Worm (Caenorhabditis elegans) whole organism, L4 larva: ENCODE results near the gene R05G6.5.
A peak's percentile ranks its signal among the peaks of the same experiment; 100 is the strongest.

ENCODE experiments used
- D1046.2 ChIP-seq: fragments of 200-800 bp; sonication (Bioruptor generic); IDR thresholded peaks from 2 replicates; pipeline ENCODE4 v1.3.6; 2022; ENCODE audit warnings: missing genetic modification characterization, missing compliant biosample characterization
- F10B5.3 ChIP-seq: sonication (generic microtip); optimal IDR thresholded peaks from 2 replicates; lab custom pipeline; 2016; ENCODE audit warnings: mild to moderate bottlenecking, missing genetic modification characterization, missing compliant biosample characterization
- F49E8.2 ChIP-seq: sonication (generic microtip); optimal IDR thresholded peaks from 2 replicates; lab custom pipeline; 2016; ENCODE audit warnings: missing compliant biosample characterization, mild to moderate bottlenecking, missing genetic modification characterization, borderline replicate concordance
- R02D3.7 ChIP-seq: fragments of 150-350 bp; sonication (generic microtip); optimal IDR thresholded peaks from 3 replicates; lab custom pipeline; 2014; ENCODE audit warnings: missing biosample characterization, missing genetic modification characterization
- T26A8.4 ChIP-seq: fragments of 200-800 bp; sonication (Bioruptor generic); IDR thresholded peaks from 2 replicates; pipeline ENCODE4 v1.3.6; 2022; ENCODE audit warnings: missing genetic modification characterization, missing compliant biosample characterization
- Y105C5A.15 ChIP-seq: fragments of 200-800 bp; sonication (Bioruptor generic); IDR thresholded peaks from 2 replicates; pipeline ENCODE4 v1.3.6; 2022; ENCODE audit warnings: missing genetic modification characterization, missing compliant biosample characterization
- Y48G9A.11 ChIP-seq: fragments of 200-800 bp; sonication (Bioruptor generic); IDR thresholded peaks from 2 replicates; pipeline ENCODE4 v1.3.6; 2022; ENCODE audit warnings: missing genetic modification reagents, missing genetic modification characterization, missing compliant biosample characterization
- Y5F2A.4 ChIP-seq: fragments of 200-800 bp; sonication (Bioruptor generic); optimal IDR thresholded peaks from 2 replicates; lab custom pipeline; 2018; ENCODE audit warnings: mild to moderate bottlenecking, missing genetic modification characterization, missing compliant biosample characterization
- Y75B8A.6 ChIP-seq: fragments of 200-800 bp; sonication (Bioruptor generic); IDR thresholded peaks from 2 replicates; pipeline ENCODE4 v1.3.6; 2022; ENCODE audit warnings: missing genetic modification reagents, missing genetic modification characterization, missing compliant biosample characterization
- ZK337.2 ChIP-seq: fragments of 200-800 bp; sonication (Bioruptor generic); IDR thresholded peaks from 2 replicates; pipeline ENCODE4 v1.3.6; 2022; ENCODE audit warnings: missing genetic modification reagents, missing genetic modification characterization, missing compliant biosample characterization
- ZK546.5 ChIP-seq, 2 experiments: sonication (generic microtip); optimal IDR thresholded peaks; 2 replicates each; lab custom pipeline; 2017; ENCODE audit warnings: missing biosample characterization in 2 of 2, missing genetic modification characterization in 2 of 2
- aha-1 ChIP-seq: fragments of 150-350 bp; peaks from one replicate; lab custom pipeline; 2014; ENCODE audit warnings: missing biosample characterization, missing genetic modification characterization
- ama-1 ChIP-seq: fragments of 150-350 bp; optimal IDR thresholded peaks from 2 replicates; lab custom pipeline; 2014; ENCODE audit warnings: inconsistent platforms, mixed read lengths
- attf-4 ChIP-seq: sonication (generic microtip); optimal IDR thresholded peaks from 3 replicates; lab custom pipeline; 2017; ENCODE audit warnings: missing biosample characterization, missing genetic modification characterization
- ceh-28 ChIP-seq: fragments of 150-350 bp; optimal IDR thresholded peaks from 2 replicates; lab custom pipeline; 2014; ENCODE audit warnings: missing biosample characterization, missing genetic modification reagents, missing genetic modification characterization
- ceh-32 ChIP-seq: sonication (generic microtip); optimal IDR thresholded peaks from 2 replicates; lab custom pipeline; 2016; ENCODE audit warnings: mild to moderate bottlenecking, missing genetic modification characterization, missing compliant biosample characterization; ENCODE audit not compliant: poor library complexity
- daf-16 ChIP-seq, 3 experiments: sonication (generic microtip); optimal IDR thresholded peaks; 2 replicates each; lab custom pipeline; 2016 to 2017; ENCODE audit warnings: missing genetic modification characterization in 3 of 3, missing genetic modification reagents in 3 of 3, mild to moderate bottlenecking in 2 of 3, missing compliant biosample characterization in 2 of 3, missing biosample characterization in 1 of 3, moderate library complexity in 1 of 3
- daf-19 ChIP-seq: fragments of 200-800 bp; sonication (Bioruptor generic); conservative IDR thresholded peaks from 2 replicates; pipeline ENCODE4 v1.3.6; 2022; ENCODE audit warnings: missing genetic modification characterization, missing compliant biosample characterization
- dpl-1 ChIP-seq: fragments of 150-350 bp; optimal IDR thresholded peaks from 2 replicates; lab custom pipeline; 2014; ENCODE audit warnings: missing biosample characterization, missing genetic modification reagents, missing genetic modification characterization
- dve-1 ChIP-seq: sonication (generic microtip); optimal IDR thresholded peaks from 2 replicates; lab custom pipeline; 2017; ENCODE audit warnings: antibody characterized with exemption, mild to moderate bottlenecking, missing genetic modification characterization, missing compliant biosample characterization; ENCODE audit not compliant: insufficient read depth
- fos-1 ChIP-seq: fragments of 150-350 bp; optimal IDR thresholded peaks from 2 replicates; lab custom pipeline; 2014; ENCODE audit warnings: missing biosample characterization, missing genetic modification characterization
- hif-1 ChIP-seq, 2 experiments: sonication (generic microtip); optimal IDR thresholded peaks; 2 replicates each; lab custom pipeline; 2016 to 2017; ENCODE audit warnings: missing compliant biosample characterization in 2 of 2, missing genetic modification characterization in 2 of 2, missing genetic modification reagents in 2 of 2, missing genotype in 2 of 2, mild to moderate bottlenecking in 1 of 2
- hlh-30 ChIP-seq: sonication (generic microtip); optimal IDR thresholded peaks from 2 replicates; lab custom pipeline; 2017; ENCODE audit warnings: antibody characterized with exemption, mild to moderate bottlenecking, missing genetic modification characterization, missing compliant biosample characterization; ENCODE audit not compliant: insufficient read depth
- jun-1 ChIP-seq: fragments of 150-350 bp; optimal IDR thresholded peaks from 2 replicates; lab custom pipeline; 2014; ENCODE audit warnings: missing biosample characterization, missing genetic modification reagents, missing genetic modification characterization
- lim-7 ChIP-seq: fragments of 200-800 bp; sonication (Bioruptor generic); IDR thresholded peaks from 2 replicates; pipeline ENCODE4 v1.3.6; 2022; ENCODE audit warnings: missing genetic modification characterization, missing compliant biosample characterization
- lin-29 ChIP-seq: fragments of 200-800 bp; sonication (Bioruptor generic); IDR thresholded peaks from 2 replicates; pipeline ENCODE4 v1.3.6; 2022; ENCODE audit warnings: missing genetic modification reagents, missing genetic modification characterization, missing compliant biosample characterization
- lin-38 ChIP-seq: fragments of 200-800 bp; sonication (Bioruptor generic); IDR thresholded peaks from 2 replicates; pipeline ENCODE4 v1.3.6; 2022; ENCODE audit warnings: missing genetic modification reagents, missing genetic modification characterization, missing compliant biosample characterization
- madf-5 ChIP-seq, 2 experiments: fragments of 200-800 bp; sonication (Bioruptor generic); IDR thresholded peaks; 2 replicates each; pipeline ENCODE4 v1.3.6; 2022; ENCODE audit warnings: missing compliant biosample characterization in 2 of 2, missing genetic modification characterization in 2 of 2
- mdt-29 ChIP-seq: fragments of 200-800 bp; sonication (Bioruptor generic); IDR thresholded peaks from 2 replicates; pipeline ENCODE4 v1.3.6; 2022; ENCODE audit warnings: missing genetic modification reagents, missing genetic modification characterization, missing compliant biosample characterization
- mep-1 ChIP-seq: fragments of 150-350 bp; sonication (generic microtip); optimal IDR thresholded peaks from 3 replicates; lab custom pipeline; 2014; ENCODE audit warnings: missing biosample characterization, missing genetic modification characterization
- mxl-3 ChIP-seq: fragments of 200-800 bp; sonication (Bioruptor generic); optimal IDR thresholded peaks from 2 replicates; lab custom pipeline; 2018; ENCODE audit warnings: mild to moderate bottlenecking, missing genetic modification characterization, missing compliant biosample characterization
- nhr-111 ChIP-seq: fragments of 200-800 bp; sonication (Bioruptor generic); optimal IDR thresholded peaks from 2 replicates; lab custom pipeline; 2018; ENCODE audit warnings: mild to moderate bottlenecking, missing genetic modification characterization, missing compliant biosample characterization
- nhr-237 ChIP-seq: sonication (generic microtip); optimal IDR thresholded peaks from 2 replicates; lab custom pipeline; 2017; ENCODE audit warnings: missing biosample characterization, missing genetic modification characterization
- nhr-28 ChIP-seq: fragments of 150-350 bp; optimal IDR thresholded peaks from 2 replicates; lab custom pipeline; 2014; ENCODE audit warnings: missing biosample characterization, missing genetic modification characterization
- nhr-41 ChIP-seq: fragments of 200-800 bp; sonication (Bioruptor generic); IDR thresholded peaks from 2 replicates; pipeline ENCODE4 v1.3.6; 2022; ENCODE audit warnings: missing genetic modification reagents, missing genetic modification characterization, missing compliant biosample characterization
- nhr-48 ChIP-seq: sonication (generic microtip); optimal IDR thresholded peaks from 2 replicates; lab custom pipeline; 2016; ENCODE audit warnings: mild to moderate bottlenecking, missing genetic modification characterization, missing compliant biosample characterization
- php-3 ChIP-seq: fragments of 200-800 bp; sonication (Bioruptor generic); IDR thresholded peaks from 2 replicates; pipeline ENCODE4 v1.3.6; 2022; ENCODE audit warnings: missing genetic modification reagents, missing genetic modification characterization, missing compliant biosample characterization
- pqm-1 ChIP-seq: sonication (generic microtip); optimal IDR thresholded peaks from 2 replicates; lab custom pipeline; 2017; ENCODE audit warnings: missing biosample characterization, missing genetic modification characterization
- rbr-2 ChIP-seq: sonication (generic microtip); optimal IDR thresholded peaks from 2 replicates; lab custom pipeline; 2016; ENCODE audit warnings: missing genotype, missing genetic modification characterization, missing compliant biosample characterization
- skn-1 ChIP-seq: fragments of 150-350 bp; optimal IDR thresholded peaks from 2 replicates; lab custom pipeline; 2014; ENCODE audit warnings: missing biosample characterization, missing genetic modification characterization
- snpc-4 ChIP-seq: fragments of 150-350 bp; optimal IDR thresholded peaks from 2 replicates; lab custom pipeline; 2014; ENCODE audit warnings: missing biosample characterization, missing genetic modification characterization
- tag-97 ChIP-seq: fragments of 200-800 bp; sonication (Bioruptor generic); IDR thresholded peaks from 2 replicates; pipeline ENCODE4 v1.3.6; 2022; ENCODE audit warnings: missing genetic modification characterization, missing compliant biosample characterization
- unc-39 ChIP-seq: sonication (generic microtip); optimal IDR thresholded peaks from 2 replicates; lab custom pipeline; 2017; ENCODE audit warnings: missing biosample characterization, missing genetic modification characterization
- unc-62 ChIP-seq, 3 experiments: fragments of 150-350 bp in 1 of 3; sonication (generic microtip); optimal IDR thresholded peaks in 2 of 3; peaks in 1 of 3; 1 replicate in 1 of 3; 2 replicates in 2 of 3; lab custom pipeline; 2014 to 2017; ENCODE audit warnings: missing biosample characterization in 3 of 3, missing genetic modification characterization in 3 of 3, missing genetic modification reagents in 3 of 3, missing genotype in 1 of 3
- zfp-2 ChIP-seq: sonication (generic microtip); optimal IDR thresholded peaks from 2 replicates; lab custom pipeline; 2016; ENCODE audit warnings: mild to moderate bottlenecking, missing genetic modification characterization, missing compliant biosample characterization
- zfp-3 ChIP-seq: fragments of 200-800 bp; sonication (Bioruptor generic); conservative IDR thresholded peaks from 2 replicates; pipeline ENCODE4 v1.3.6; 2022; ENCODE audit warnings: missing genetic modification reagents, missing genetic modification characterization, missing compliant biosample characterization
- zip-2 ChIP-seq: fragments of 150-350 bp; optimal IDR thresholded peaks from 2 replicates; lab custom pipeline; 2014; ENCODE audit warnings: missing biosample characterization, missing genetic modification characterization
- ztf-11 ChIP-seq: fragments of 150-350 bp; optimal IDR thresholded peaks from 2 replicates; lab custom pipeline; 2014; ENCODE audit warnings: missing biosample characterization, missing genetic modification characterization

Gene R05G6.5

DNA sequence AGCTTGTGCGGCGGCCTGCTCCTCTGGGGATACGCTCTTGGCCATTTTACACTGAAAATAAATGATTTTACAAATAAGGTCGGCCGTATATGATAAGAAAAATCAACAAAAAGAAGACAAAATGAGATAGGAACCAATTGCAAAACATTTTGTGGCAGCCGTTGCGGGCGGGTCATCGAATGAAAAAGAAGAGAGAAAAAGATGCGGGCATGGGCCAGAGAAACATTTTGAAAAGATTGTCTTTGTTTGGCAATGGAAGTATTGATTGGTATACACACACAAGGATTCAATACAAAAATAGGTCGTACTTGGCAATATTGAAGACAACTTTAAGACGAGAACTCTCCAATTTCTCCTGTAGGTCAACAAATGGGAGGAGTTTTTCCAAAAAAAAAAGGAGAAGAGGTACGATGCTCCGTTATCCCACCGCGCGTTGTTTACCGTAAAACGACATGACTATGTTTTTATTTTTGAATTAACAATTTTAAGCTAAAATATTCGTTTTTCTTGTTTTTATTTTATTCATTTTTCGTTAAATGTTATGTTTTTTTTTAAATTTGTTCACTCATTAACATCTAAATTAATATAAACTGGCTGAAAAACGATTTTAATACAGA is 4.6 kb downstream of the R05G6.5 start, which contains the start of the genes plc-4 and R05G6.4 (continued):
- TF ChIP-seq php-3 = no peak
- TF ChIP-seq rbr-2 (tag; lab: Kevin White, UChicago) = peak; percentile 30
- TF ChIP-seq Y75B8A.6 (GFP tag; lab: Robert Waterston, UW) = no peak
- TF ChIP-seq hif-1 (tag; optimal IDR thresholded peaks at IDR 0.05; lab: Kevin White, UChicago) = no peak
- TF ChIP-seq skn-1 (tag; lab: Kevin White, UChicago) = no peak
- no peak for TF ChIP-seq nhr-48 (tag; lab: Kevin White, UChicago)
- no peak for TF ChIP-seq jun-1 (tag; lab: Kevin White, UChicago)
- TF ChIP-seq zfp-2 (tag; lab: Kevin White, UChicago) = no peak
- TF ChIP-seq aha-1 (tag; lab: Kevin White, UChicago) = no peak
- no peak for TF ChIP-seq ama-1 (lab: Kevin White, UChicago)
- TF ChIP-seq R02D3.7 (tag; lab: Kevin White, UChicago) = peak; percentile 66
- peak; percentile 91 for TF ChIP-seq Y48G9A.11
- TF ChIP-seq dpl-1 (GFP tag; lab: Kevin White, UChicago) = peak; percentile 46
- no peak for TF ChIP-seq ZK546.5 (tag; optimal IDR thresholded peaks at IDR 0.05; lab: Kevin White, UChicago)
- TF ChIP-seq hlh-30 (tag; lab: Kevin White, UChicago) = no peak
- no peak for TF ChIP-seq madf-5 (GFP tag; IDR thresholded peaks at IDR 0.05; lab: Robert Waterston, UW)
- TF ChIP-seq F49E8.2 = no peak
- no peak for TF ChIP-seq zip-2
- no peak for TF ChIP-seq daf-16 (GFP tag; optimal IDR thresholded peaks at IDR 0.05; lab: Kevin White, UChicago)
- TF ChIP-seq daf-16 (tag; optimal IDR thresholded peaks at IDR 0.05; lab: Kevin White, UChicago) = peak; percentile 32
- no peak for TF ChIP-seq nhr-111 (GFP tag; lab: Kevin White, UChicago)
- TF ChIP-seq fos-1 (tag; lab: Kevin White, UChicago) = no peak
- no peak for TF ChIP-seq Y5F2A.4 (GFP tag; lab: Kevin White, UChicago)
- TF ChIP-seq T26A8.4 (GFP tag; lab: Robert Waterston, UW) = no peak
- TF ChIP-seq F10B5.3 (tag; lab: Kevin White, UChicago) = no peak
- no peak for TF ChIP-seq pqm-1 (tag; lab: Kevin White, UChicago)
- no peak for TF ChIP-seq daf-19 (GFP tag; lab: Robert Waterston, UW)
- no peak for TF ChIP-seq zfp-3
- no peak for TF ChIP-seq unc-39
- no peak for TF ChIP-seq tag-97 (GFP tag; lab: Robert Waterston, UW)
- TF ChIP-seq mep-1 = no peak
- no peak for TF ChIP-seq mxl-3

DNA sequence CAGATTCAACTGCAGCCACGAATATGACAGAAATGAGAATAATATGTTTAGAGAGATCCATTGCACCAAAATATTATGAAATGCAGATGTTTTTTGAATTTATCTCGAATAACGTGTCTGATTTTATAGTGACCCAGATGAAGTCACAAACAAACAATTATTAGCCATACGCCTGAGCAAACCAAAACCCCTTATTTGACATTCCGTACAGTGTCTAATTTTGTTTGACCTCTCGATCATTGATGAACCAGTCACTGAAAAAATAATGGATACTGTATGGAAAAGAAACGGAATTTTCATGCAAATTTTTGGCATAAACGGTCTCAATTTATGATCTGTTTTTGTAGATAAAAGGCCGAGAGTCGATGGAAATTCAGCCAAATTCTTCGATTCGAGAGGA is 8.0 kb downstream of the R05G6.5 start, which contains the start of the genes R05G6.9 and R05G6.3:
Gene R05G6.9, minus strand, starts transcription at position 101 of the 400 bp plus-strand sequence.
Gene R05G6.3, plus strand, starts transcription at position 386 of the 400 bp plus-strand sequence.
- TF ChIP-seq aha-1 (tag; lab: Kevin White, UChicago) (peak; percentile 66), unc-62 (GFP tag; optimal IDR thresholded peaks at IDR 0.05 in 1 of 2; lab: Kevin White, UChicago) (peak in 1 of 2 experiments; percentile 7), unc-62 (tag; optimal IDR thresholded peaks at IDR 0.05; lab: Kevin White, UChicago) (no peak), nhr-28 (tag; lab: Kevin White, UChicago) (no peak)

- TF ChIP-seq Y105C5A.15 (GFP tag; lab: Robert Waterston, UW) = no peak
- TF ChIP-seq nhr-28 (tag; lab: Kevin White, UChicago) = peak; percentile 10
- no peak for TF ChIP-seq lim-7 (GFP tag; lab: Robert Waterston, UW)
- TF ChIP-seq daf-16 (GFP tag; optimal IDR thresholded peaks at IDR 0.05; lab: Kevin White, UChicago) = no peak
- peak; percentile 93 for TF ChIP-seq daf-16 (tag; optimal IDR thresholded peaks at IDR 0.05; lab: Kevin White, UChicago)
- no peak for TF ChIP-seq attf-4
- TF ChIP-seq nhr-41 (GFP tag; lab: Robert Waterston, UW) = no peak
- TF ChIP-seq fos-1 (tag; lab: Kevin White, UChicago) = no peak
- TF ChIP-seq mdt-29 (GFP tag; lab: Robert Waterston, UW) = no peak
- TF ChIP-seq dve-1 (tag; lab: Kevin White, UChicago) = peak; percentile 71
- TF ChIP-seq ZK337.2 = no peak
- TF ChIP-seq ceh-32 = no peak
- no peak for TF ChIP-seq snpc-4 (tag; lab: Kevin White, UChicago)
- TF ChIP-seq Y48G9A.11 = no peak
- TF ChIP-seq ztf-11 (tag; lab: Kevin White, UChicago) = no peak
- TF ChIP-seq ceh-28 (tag; lab: Kevin White, UChicago) = no peak
- TF ChIP-seq nhr-237 (tag; lab: Kevin White, UChicago) = no peak
- TF ChIP-seq D1046.2 (GFP tag; lab: Robert Waterston, UW) = no peak
- no peak for TF ChIP-seq rbr-2 (tag; lab: Kevin White, UChicago)
- TF ChIP-seq lin-29 (GFP tag; lab: Robert Waterston, UW) = no peak
- no peak for TF ChIP-seq lin-38 (GFP tag; lab: Robert Waterston, UW)
These were observed 12.1 kb downstream of the R05G6.5 start for ce11 chrIV:7520258-7520657.
